Worm (Caenorhabditis elegans) whole organism, L1 larva: ENCODE data around the gene mksr-1.
A peak's percentile ranks its signal among the peaks of the same experiment; 100 is the strongest.

Experiments
- C34B4.2 ChIP-seq: sonication (generic microtip); optimal IDR thresholded peaks from 2 replicates; lab custom pipeline; 2017; ENCODE audit warnings: mild to moderate bottlenecking, missing genetic modification characterization, missing compliant biosample characterization
- F16B12.6 ChIP-seq: fragments of 150-350 bp; optimal IDR thresholded peaks from 2 replicates; lab custom pipeline; 2014; ENCODE audit warnings: missing biosample characterization, missing genetic modification characterization
- Y116A8C.19 ChIP-seq: sonication (generic microtip); optimal IDR thresholded peaks from 2 replicates; lab custom pipeline; 2016; ENCODE audit warnings: missing compliant biosample characterization, missing genetic modification characterization, borderline replicate concordance
- alr-1 ChIP-seq: fragments of 200-800 bp; sonication (Bioruptor generic); optimal IDR thresholded peaks from 2 replicates; lab custom pipeline; 2018; ENCODE audit warnings: borderline replicate concordance, mild to moderate bottlenecking, missing genetic modification characterization, missing compliant biosample characterization
- aly-2 ChIP-seq: fragments of 150-350 bp; optimal IDR thresholded peaks from 2 replicates; lab custom pipeline; 2014; ENCODE audit warnings: missing biosample characterization, missing genetic modification characterization
- blmp-1 ChIP-seq: fragments of 150-350 bp; optimal IDR thresholded peaks from 2 replicates; lab custom pipeline; 2014; ENCODE audit warnings: missing biosample characterization, missing genetic modification characterization
- ceh-82 ChIP-seq, 3 experiments: fragments of 150-350 bp in 1 of 3; sonication (generic microtip) in 2 of 3; optimal IDR thresholded peaks; 2 replicates each; lab custom pipeline; 2014 to 2017; ENCODE audit warnings: missing biosample characterization in 3 of 3, missing genetic modification characterization in 3 of 3
- dpl-1 ChIP-seq, 3 experiments: fragments of 150-350 bp in 2 of 3; sonication (generic microtip) in 1 of 3; optimal IDR thresholded peaks; 2 replicates each; lab custom pipeline; 2014 to 2017; ENCODE audit warnings: missing biosample characterization in 3 of 3, missing genetic modification characterization in 3 of 3, missing genetic modification reagents in 3 of 3
- dsc-1 ChIP-seq: sonication (generic microtip); optimal IDR thresholded peaks from 2 replicates; lab custom pipeline; 2016; ENCODE audit warnings: mild to moderate bottlenecking, missing genetic modification characterization, missing compliant biosample characterization
- efl-1 ChIP-seq, 4 experiments: fragments of 150-350 bp; optimal IDR thresholded peaks in 3 of 4; peaks in 1 of 4; 1 replicate in 1 of 4; 2 replicates in 3 of 4; lab custom pipeline; 2014; ENCODE audit warnings: missing biosample characterization in 2 of 4, missing genetic modification characterization in 2 of 4, missing genetic modification reagents in 2 of 4
- efl-3 ChIP-seq: fragments of 200-800 bp; sonication (Bioruptor generic); optimal IDR thresholded peaks from 2 replicates; lab custom pipeline; 2018; ENCODE audit warnings: mild to moderate bottlenecking, missing genetic modification characterization, missing compliant biosample characterization
- egl-13 ChIP-seq: sonication (generic microtip); optimal IDR thresholded peaks from 2 replicates; lab custom pipeline; 2016; ENCODE audit warnings: missing genotype, missing genetic modification reagents, missing genetic modification characterization, missing compliant biosample characterization
- elt-3 ChIP-seq, 6 experiments: fragments of 150-350 bp in 1 of 6; sonication (generic microtip); optimal IDR thresholded peaks; 2 replicates each; lab custom pipeline; 2017 to 2018; ENCODE audit warnings: missing biosample characterization in 6 of 6, missing genetic modification characterization in 6 of 6, inconsistent platforms in 1 of 6
- fkh-8 ChIP-seq: sonication (generic microtip); optimal IDR thresholded peaks from 2 replicates; lab custom pipeline; 2016; ENCODE audit warnings: mild to moderate bottlenecking, missing genetic modification characterization, missing compliant biosample characterization
- fos-1 ChIP-seq: fragments of 150-350 bp; optimal IDR thresholded peaks from 2 replicates; lab custom pipeline; 2014; ENCODE audit warnings: missing biosample characterization, missing genetic modification characterization
- hlh-4 ChIP-seq: sonication (generic microtip); optimal IDR thresholded peaks from 2 replicates; lab custom pipeline; 2016; ENCODE audit warnings: mild to moderate bottlenecking, missing genetic modification characterization, missing compliant biosample characterization
- hpl-2 ChIP-seq: fragments of 150-350 bp; optimal IDR thresholded peaks from 2 replicates; lab custom pipeline; 2014; ENCODE audit warnings: missing biosample characterization, missing genetic modification reagents, missing genetic modification characterization
- lin-14 ChIP-seq: fragments of 200-800 bp; sonication (Bioruptor generic); optimal IDR thresholded peaks from 2 replicates; lab custom pipeline; 2018; ENCODE audit warnings: mild to moderate bottlenecking, missing genetic modification characterization, moderate library complexity, missing compliant biosample characterization
- lin-35 ChIP-seq, 2 experiments: fragments of 150-350 bp; optimal IDR thresholded peaks; 2 replicates each; lab custom pipeline; 2014; ENCODE audit warnings: missing biosample characterization in 2 of 2, missing genetic modification characterization in 2 of 2, missing genetic modification reagents in 2 of 2
- lir-3 ChIP-seq: sonication (generic microtip); optimal IDR thresholded peaks from 2 replicates; lab custom pipeline; 2016; ENCODE audit warnings: mild to moderate bottlenecking, missing genetic modification characterization, moderate library complexity, missing compliant biosample characterization; ENCODE audit not compliant: poor library complexity
- lsy-2 ChIP-seq, 2 experiments: fragments of 150-350 bp; optimal IDR thresholded peaks; 2 replicates each; lab custom pipeline; 2014; ENCODE audit warnings: missing biosample characterization in 2 of 2, missing genetic modification characterization in 2 of 2
- mab-9 ChIP-seq: fragments of 200-800 bp; sonication (Bioruptor generic); IDR thresholded peaks from 2 replicates; pipeline ENCODE4 v1.3.6; 2022; ENCODE audit warnings: missing genetic modification reagents, missing genetic modification characterization, missing compliant biosample characterization
- mdl-1 ChIP-seq, 2 experiments: fragments of 150-350 bp; optimal IDR thresholded peaks; 2 replicates each; lab custom pipeline; 2014 to 2017; ENCODE audit warnings: missing biosample characterization in 2 of 2, missing genetic modification characterization in 2 of 2, inconsistent platforms in 1 of 2
- mep-1 ChIP-seq: fragments of 150-350 bp; optimal IDR thresholded peaks from 2 replicates; lab custom pipeline; 2014; ENCODE audit warnings: missing biosample characterization, missing genetic modification characterization
- nhr-20 ChIP-seq: sonication (generic microtip); optimal IDR thresholded peaks from 2 replicates; lab custom pipeline; 2016; ENCODE audit warnings: mild to moderate bottlenecking, missing genetic modification characterization, missing compliant biosample characterization
- nhr-47 ChIP-seq: sonication (generic microtip); optimal IDR thresholded peaks from 2 replicates; lab custom pipeline; 2016; ENCODE audit warnings: mild to moderate bottlenecking, missing genetic modification characterization, moderate library complexity, missing compliant biosample characterization
- nhr-71 ChIP-seq: sonication (generic microtip); optimal IDR thresholded peaks from 2 replicates; lab custom pipeline; 2016; ENCODE audit warnings: mild to moderate bottlenecking, missing genetic modification characterization, moderate library complexity, missing compliant biosample characterization
- rnt-1 ChIP-seq: sonication (generic microtip); optimal IDR thresholded peaks from 2 replicates; lab custom pipeline; 2016; ENCODE audit warnings: mild to moderate bottlenecking, missing genetic modification characterization, moderate library complexity, missing compliant biosample characterization
- skn-1 ChIP-seq: fragments of 150-350 bp; optimal IDR thresholded peaks from 2 replicates; lab custom pipeline; 2014; ENCODE audit warnings: missing biosample characterization, missing genetic modification characterization
- snu-23 ChIP-seq: sonication (generic microtip); optimal IDR thresholded peaks from 2 replicates; lab custom pipeline; 2016; ENCODE audit warnings: missing genetic modification characterization, missing compliant biosample characterization
- swsn-7 ChIP-seq: sonication (generic microtip); optimal IDR thresholded peaks from 2 replicates; lab custom pipeline; 2016; ENCODE audit warnings: missing genetic modification characterization, missing compliant biosample characterization
- tbx-2 ChIP-seq: sonication (generic microtip); optimal IDR thresholded peaks from 2 replicates; lab custom pipeline; 2016; ENCODE audit warnings: missing genetic modification characterization, missing compliant biosample characterization
- tlp-1 ChIP-seq: fragments of 150-350 bp; optimal IDR thresholded peaks from 2 replicates; lab custom pipeline; 2014; ENCODE audit warnings: missing biosample characterization, missing genetic modification characterization
- unc-130 ChIP-seq: fragments of 150-350 bp; optimal IDR thresholded peaks from 2 replicates; lab custom pipeline; 2017; ENCODE audit warnings: missing biosample characterization, missing genetic modification characterization, inconsistent platforms
- unc-30 ChIP-seq: sonication (generic microtip); optimal IDR thresholded peaks from 2 replicates; lab custom pipeline; 2017; ENCODE audit warnings: missing biosample characterization, missing genetic modification characterization
- unc-86 ChIP-seq: sonication (generic microtip); optimal IDR thresholded peaks from 2 replicates; lab custom pipeline; 2016; ENCODE audit warnings: missing genetic modification characterization, missing compliant biosample characterization
- xbp-1 ChIP-seq: sonication (generic microtip); optimal IDR thresholded peaks from 2 replicates; lab custom pipeline; 2016; ENCODE audit warnings: missing genetic modification characterization, missing compliant biosample characterization
- zip-4 ChIP-seq: fragments of 200-800 bp; sonication (Bioruptor generic); optimal IDR thresholded peaks from 2 replicates; lab custom pipeline; 2018; ENCODE audit warnings: mild to moderate bottlenecking, missing genetic modification characterization, moderate library complexity, missing compliant biosample characterization
- ztf-11 ChIP-seq, 2 experiments: sonication (generic microtip); optimal IDR thresholded peaks; 2 replicates each; lab custom pipeline; 2016 to 2017; ENCODE audit warnings: missing genetic modification characterization in 2 of 2, missing biosample characterization in 1 of 2, missing compliant biosample characterization in 1 of 2
- ztf-4 ChIP-seq: fragments of 150-350 bp; optimal IDR thresholded peaks from 2 replicates; lab custom pipeline; 2014; ENCODE audit warnings: missing biosample characterization, missing genetic modification characterization

Gene mksr-1

DNA sequence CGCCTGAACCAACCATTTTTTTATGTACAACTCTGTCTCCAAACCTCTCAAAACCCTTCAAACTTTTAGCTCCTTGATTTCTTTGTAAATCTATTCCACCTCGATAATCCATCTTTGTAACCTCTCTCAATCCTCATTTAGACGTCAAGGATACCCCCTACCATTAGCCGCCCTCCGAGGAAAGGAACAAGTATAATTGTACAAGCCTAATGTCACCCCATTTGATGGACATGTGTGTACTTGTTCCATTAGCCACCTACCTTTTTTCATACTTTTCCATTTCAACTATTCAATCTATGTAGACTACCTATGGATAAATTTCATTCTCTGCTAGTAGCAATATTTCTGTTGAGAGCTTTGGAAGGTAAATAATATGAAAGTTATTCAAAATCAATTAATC is 38.8 kb upstream of the mksr-1 start, which contains the start of gene C05D9.4:
Gene C05D9.4, plus strand, starts transcription at position 301 of the 400 bp plus-strand sequence.
- TF ChIP-seq fos-1 (tag; lab: Kevin White, UChicago) (no peak), skn-1 (tag; lab: Kevin White, UChicago) (no peak), snu-23 (GFP tag; lab: Kevin White, UChicago) (no peak)

DNA sequence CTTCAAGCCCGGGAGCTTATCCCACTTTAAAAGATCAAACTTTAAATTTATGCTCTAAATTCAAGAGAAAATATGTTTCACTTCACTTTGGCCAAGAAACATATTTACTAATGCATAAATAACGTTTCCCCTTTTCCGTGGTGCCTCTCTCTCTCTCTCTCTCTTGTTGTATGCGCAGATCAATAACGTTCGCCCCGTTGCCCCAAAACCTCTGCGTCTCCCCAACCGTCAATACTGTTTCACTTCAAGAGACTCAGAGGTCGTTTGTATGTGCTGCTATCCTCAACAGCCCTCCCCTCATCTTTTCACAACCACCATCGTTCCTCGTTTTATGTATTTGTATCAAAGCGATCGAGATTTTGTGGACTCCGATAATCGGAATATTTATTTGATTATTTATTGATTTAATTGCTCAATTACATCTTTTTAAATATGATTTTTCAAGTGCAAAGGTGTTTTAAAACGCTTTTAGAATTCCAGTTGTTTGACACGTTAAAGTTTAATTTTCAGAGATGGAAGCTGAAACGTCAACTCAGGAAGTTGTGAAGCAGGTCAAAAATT is 34.9 kb upstream of the mksr-1 start, which contains the start of gene ife-4:
Gene ife-4, plus strand, starts transcription at position 511 of the 561 bp plus-strand sequence.
- peak; percentile 43 for TF ChIP-seq snu-23 (GFP tag; lab: Kevin White, UChicago)
- peak; percentile 35 for TF ChIP-seq egl-13 (tag; lab: Kevin White, UChicago)
- TF ChIP-seq ztf-4 (tag; lab: Kevin White, UChicago) = no peak
- no peak for TF ChIP-seq mab-9
- no peak for TF ChIP-seq hpl-2 (GFP tag; lab: Kevin White, UChicago)
- TF ChIP-seq unc-30 (tag; lab: Kevin White, UChicago) = no peak
- TF ChIP-seq ceh-82 (tag; optimal IDR thresholded peaks at IDR 0.05; lab: Kevin White, UChicago) = peak in 1 of 3 experiments; percentile 37
- TF ChIP-seq tbx-2 (tag; lab: Kevin White, UChicago) = peak; percentile 14
- no peak for TF ChIP-seq efl-3 (GFP tag; lab: Kevin White, UChicago)
- peak; percentile 64 for TF ChIP-seq skn-1 (tag; lab: Kevin White, UChicago)
- TF ChIP-seq aly-2 (tag; lab: Kevin White, UChicago) = no peak
- TF ChIP-seq dsc-1 (tag; lab: Kevin White, UChicago) = peak; percentile 9
- TF ChIP-seq mep-1 = peak; percentile 76
- TF ChIP-seq C34B4.2 (tag; lab: Kevin White, UChicago) = no peak
- no peak for TF ChIP-seq alr-1 (tag; lab: Kevin White, UChicago)
- peak; percentile 85 for TF ChIP-seq lin-14 (GFP tag; lab: Kevin White, UChicago)
- peak; percentile 22 for TF ChIP-seq nhr-71 (tag; lab: Kevin White, UChicago)
- peak; percentile 7 for TF ChIP-seq fkh-8 (tag; lab: Kevin White, UChicago)
- peak in 1 of 2 experiments; percentile 13 for TF ChIP-seq lsy-2 (tag; optimal IDR thresholded peaks at IDR 0.05; lab: Kevin White, UChicago)
- peak; percentile 39 for TF ChIP-seq unc-86 (tag; lab: Kevin White, UChicago)
- TF ChIP-seq nhr-47 = peak; percentile 20
- no peak for TF ChIP-seq elt-3 (tag; optimal IDR thresholded peaks at IDR 0.05; lab: Kevin White, UChicago)
- peak; percentile 28 for TF ChIP-seq lir-3
- peak in 1 of 2 experiments; percentile 39 for TF ChIP-seq lin-35 (GFP tag; optimal IDR thresholded peaks at IDR 0.05; lab: Kevin White, UChicago)
- TF ChIP-seq ztf-11 (tag; optimal IDR thresholded peaks at IDR 0.05; lab: Kevin White, UChicago) = no peak
- TF ChIP-seq hlh-4 (tag; lab: Kevin White, UChicago) = no peak
- TF ChIP-seq swsn-7 = peak; percentile 43
- TF ChIP-seq nhr-20 (tag; lab: Kevin White, UChicago) = no peak

DNA sequence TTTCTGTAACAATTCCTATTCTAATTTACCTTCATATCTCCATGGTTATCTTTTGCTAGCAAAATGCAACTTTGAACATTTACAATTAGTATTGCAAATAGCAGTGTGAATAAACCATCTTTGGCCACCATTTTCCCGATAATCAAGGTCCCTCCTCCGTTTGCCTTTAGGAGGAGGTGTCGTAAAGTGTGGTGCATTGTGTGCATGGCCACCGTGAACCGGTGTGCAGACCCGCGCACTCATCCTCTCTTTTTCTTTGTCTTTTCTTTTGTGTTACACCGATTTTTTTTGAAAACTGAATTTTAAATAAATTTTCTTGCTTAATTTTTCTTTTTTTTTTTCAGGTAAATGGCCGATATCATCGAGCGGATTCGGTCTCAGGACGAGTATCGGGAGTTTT is 27.9 kb upstream of the mksr-1 start, which contains the start of the genes pigx-1 and rme-6:
Gene pigx-1, minus strand, starts transcription at position 206 of the 400 bp plus-strand sequence.
Gene rme-6, plus strand, starts transcription at position 345 of the 400 bp plus-strand sequence.
- TF ChIP-seq efl-1 (optimal IDR thresholded peaks at IDR 0.05; lab: Kevin White, UChicago) (peak; percentile 13 to 14), efl-1 (GFP tag; optimal IDR thresholded peaks at IDR 0.05 in 1 of 2; lab: Kevin White, UChicago) (peak in 1 of 2 experiments; percentile 45), rnt-1 (tag; lab: Kevin White, UChicago) (peak; percentile 3), tlp-1 (tag; lab: Kevin White, UChicago) (no peak), ceh-82 (tag; optimal IDR thresholded peaks at IDR 0.05; lab: Kevin White, UChicago) (peak in 1 of 3 experiments; percentile 28), Y116A8C.19 (no peak), nhr-71 (tag; lab: Kevin White, UChicago) (peak; percentile 34), xbp-1 (tag; lab: Kevin White, UChicago) (peak; percentile 1), snu-23 (GFP tag; lab: Kevin White, UChicago) (peak; percentile 55), skn-1 (tag; lab: Kevin White, UChicago) (peak; percentile 40), nhr-47 (peak; percentile 36), dpl-1 (GFP tag; optimal IDR thresholded peaks at IDR 0.05; lab: Kevin White, UChicago) (no peak), lsy-2 (tag; optimal IDR thresholded peaks at IDR 0.05; lab: Kevin White, UChicago) (peak in 1 of 2 experiments; percentile 39), mdl-1 (tag; optimal IDR thresholded peaks at IDR 0.05; lab: Kevin White, UChicago) (peak in 1 of 2 experiments; percentile 31), zip-4 (GFP tag; lab: Kevin White, UChicago) (no peak), mep-1 (peak; percentile 51), unc-130 (tag; lab: Kevin White, UChicago) (no peak), F16B12.6 (peak; percentile 83), lin-35 (GFP tag; optimal IDR thresholded peaks at IDR 0.05; lab: Kevin White, UChicago) (peak in 1 of 2 experiments; percentile 6), swsn-7 (peak; percentile 18), blmp-1 (peak; percentile 18)
- TF ChIP-seq, all 84 proteins: peak for 15
